Fruit fly (Drosophila melanogaster) whole organism, embryonic: Measurements from ENCODE around the gene CG9919.

ENCODE experiments used
- B-H1 ChIP-seq: fragments of 200-800 bp; sonication (Bioruptor generic); IDR thresholded peaks from 3 replicates; pipeline ENCODE4 v1.3.6; 2022; ENCODE audit warnings: missing biosample characterization, missing genetic modification characterization
- Bteb2 ChIP-seq: fragments of 200-800 bp; sonication (Bioruptor generic); optimal IDR thresholded peaks from 2 replicates; lab custom pipeline; 2016; ENCODE audit warnings: missing biosample characterization, missing genetic modification characterization
- CG10147 ChIP-seq: fragments of 200-800 bp; sonication (Bioruptor generic); optimal IDR thresholded peaks from 2 replicates; lab custom pipeline; 2019; ENCODE audit warnings: missing biosample characterization, mild to moderate bottlenecking, missing genetic modification characterization, moderate library complexity
- CG10462 ChIP-seq: fragments of 200-800 bp; sonication (Bioruptor generic); optimal IDR thresholded peaks from 2 replicates; lab custom pipeline; 2016; ENCODE audit warnings: missing biosample characterization, missing genetic modification characterization
- CG10565 ChIP-seq: fragments of 200-800 bp; sonication (Bioruptor generic); optimal IDR thresholded peaks from 3 replicates; lab custom pipeline; 2016; ENCODE audit warnings: missing biosample characterization, mild to moderate bottlenecking, missing genetic modification characterization
- CG11456 ChIP-seq: fragments of 200-800 bp; sonication (Bioruptor generic); IDR thresholded peaks from 3 replicates; pipeline ENCODE4 v1.3.6; 2022; ENCODE audit warnings: missing biosample characterization, missing genetic modification characterization
- CG11696 ChIP-seq: fragments of 200-800 bp; sonication (Bioruptor generic); IDR thresholded peaks from 2 replicates; pipeline ENCODE4 v1.3.6; 2022; ENCODE audit warnings: missing biosample characterization, missing genetic modification characterization
- CG12071 ChIP-seq: fragments of 200-800 bp; sonication (Bioruptor generic); optimal IDR thresholded peaks from 3 replicates; lab custom pipeline; 2018; ENCODE audit warnings: missing biosample characterization, mild to moderate bottlenecking, missing genetic modification characterization
- CG2199 ChIP-seq: fragments of 200-800 bp; sonication (Bioruptor generic); IDR thresholded peaks from 3 replicates; pipeline ENCODE4 v1.3.6; 2022; ENCODE audit warnings: missing biosample characterization, missing genetic modification characterization
- CG2889 ChIP-seq: fragments of 200-800 bp; sonication (Bioruptor generic); IDR thresholded peaks from 3 replicates; pipeline ENCODE4 v1.3.6; 2022; ENCODE audit warnings: missing biosample characterization, missing genetic modification characterization
- CG30431 ChIP-seq: fragments of 200-800 bp; sonication (Bioruptor generic); optimal IDR thresholded peaks from 2 replicates; lab custom pipeline; 2017; ENCODE audit warnings: missing biosample characterization, missing genetic modification characterization
- CG32772 ChIP-seq: fragments of 200-800 bp; sonication (Bioruptor generic); IDR thresholded peaks from 2 replicates; pipeline ENCODE4 v1.3.6; 2022; ENCODE audit warnings: missing biosample characterization, missing genetic modification characterization
- CG34376 ChIP-seq: fragments of 200-800 bp; sonication (Bioruptor generic); optimal IDR thresholded peaks from 2 replicates; lab custom pipeline; 2018; ENCODE audit warnings: missing biosample characterization, mild to moderate bottlenecking, missing genetic modification characterization
- CG6654 ChIP-seq: fragments of 200-800 bp; sonication (Bioruptor generic); optimal IDR thresholded peaks from 2 replicates; lab custom pipeline; 2017; ENCODE audit warnings: missing biosample characterization, mild to moderate bottlenecking, missing genetic modification characterization
- CG6689 ChIP-seq: fragments of 200-800 bp; sonication (Bioruptor generic); IDR thresholded peaks from 2 replicates; pipeline ENCODE4 v1.3.6; 2022; ENCODE audit warnings: missing biosample characterization, missing genetic modification characterization
- CG7745 ChIP-seq: fragments of 200-800 bp; sonication (Bioruptor generic); optimal IDR thresholded peaks from 2 replicates; lab custom pipeline; 2018; ENCODE audit warnings: missing biosample characterization, mild to moderate bottlenecking, missing genetic modification characterization, moderate library complexity
- CG9215 ChIP-seq: fragments of 200-800 bp; sonication (Bioruptor generic); IDR thresholded peaks from 2 replicates; pipeline ENCODE4 v1.3.6; 2022; ENCODE audit warnings: missing biosample characterization, missing genetic modification characterization
- Dad ChIP-seq: fragments of 200-800 bp; sonication (Bioruptor generic); optimal IDR thresholded peaks from 3 replicates; lab custom pipeline; 2016; ENCODE audit warnings: missing biosample characterization, missing genetic modification characterization
- Dip3 ChIP-seq: fragments of 200-800 bp; sonication (Bioruptor generic); optimal IDR thresholded peaks from 3 replicates; lab custom pipeline; 2016; ENCODE audit warnings: missing biosample characterization, missing genetic modification characterization
- Doc3 ChIP-seq: fragments of 200-800 bp; sonication (Bioruptor generic); IDR thresholded peaks from 3 replicates; pipeline ENCODE4 v1.3.6; 2022; ENCODE audit warnings: missing biosample characterization, missing genetic modification characterization; ENCODE audit not compliant: partially characterized antibody
- Ets65A ChIP-seq: fragments of 200-800 bp; sonication (Bioruptor generic); peaks from one replicate; lab custom pipeline; 2016; ENCODE audit warnings: missing biosample characterization, missing genetic modification characterization
- HmgZ ChIP-seq: fragments of 200-800 bp; sonication (Bioruptor generic); optimal IDR thresholded peaks from 2 replicates; lab custom pipeline; 2018; ENCODE audit warnings: missing biosample characterization, mild to moderate bottlenecking, missing genetic modification characterization
- Hmx ChIP-seq: fragments of 200-800 bp; sonication (Bioruptor generic); optimal IDR thresholded peaks from 2 replicates; lab custom pipeline; 2016; ENCODE audit warnings: missing biosample characterization, missing genetic modification characterization
- Hr3 ChIP-seq: fragments of 200-800 bp; sonication (Bioruptor generic); optimal IDR thresholded peaks from 3 replicates; lab custom pipeline; 2016; ENCODE audit warnings: missing biosample characterization, missing genetic modification characterization
- MBD-R2 ChIP-seq: fragments of 200-800 bp; sonication (Bioruptor generic); IDR thresholded peaks from 2 replicates; pipeline ENCODE4 v1.3.6; 2022; ENCODE audit warnings: missing biosample characterization, missing genetic modification characterization
- MESR4 ChIP-seq: fragments of 200-800 bp; sonication (Bioruptor generic); optimal IDR thresholded peaks from 2 replicates; lab custom pipeline; 2018; ENCODE audit warnings: missing biosample characterization, mild to moderate bottlenecking, missing genetic modification characterization, moderate library complexity
- Max ChIP-seq: fragments of 200-800 bp; sonication (Bioruptor generic); optimal IDR thresholded peaks from 2 replicates; lab custom pipeline; 2016; ENCODE audit warnings: missing biosample characterization, mild to moderate bottlenecking, missing genetic modification characterization
- Med ChIP-seq: fragments of 200-800 bp; sonication (Bioruptor generic); peaks from one replicate; lab custom pipeline; 2016; ENCODE audit warnings: missing biosample characterization, missing genetic modification characterization, mild to moderate bottlenecking, inconsistent platforms, moderate library complexity
- Opbp ChIP-seq: fragments of 200-800 bp; sonication (Bioruptor generic); IDR thresholded peaks from 3 replicates; pipeline ENCODE4 v1.3.6; 2022; ENCODE audit warnings: missing biosample characterization, missing genetic modification characterization; ENCODE audit not compliant: partially characterized antibody
- PHDP ChIP-seq: fragments of 200-800 bp; sonication (Bioruptor generic); optimal IDR thresholded peaks from 3 replicates; lab custom pipeline; 2018; ENCODE audit warnings: missing biosample characterization, mild to moderate bottlenecking, missing genetic modification characterization, moderate library complexity
- Ptx1 ChIP-seq: fragments of 200-800 bp; sonication (Bioruptor generic); IDR thresholded peaks from 2 replicates; pipeline ENCODE4 v1.3.6; 2022; ENCODE audit warnings: missing biosample characterization, missing genetic modification characterization
- Stat92E ChIP-seq, 3 experiments: fragments of >200 bp in 2 of 3; fragments of 200-800 bp in 1 of 3; sonication (Bioruptor generic) in 1 of 3; optimal IDR thresholded peaks; 2 replicates each; lab custom pipeline; 2017 to 2019; ENCODE audit warnings: missing biosample characterization in 3 of 3, missing genetic modification characterization in 3 of 3, mild to moderate bottlenecking in 1 of 3, moderate library complexity in 1 of 3
- YL-1 ChIP-seq: fragments of 200-800 bp; sonication (Bioruptor generic); optimal IDR thresholded peaks from 3 replicates; lab custom pipeline; 2017; ENCODE audit warnings: missing biosample characterization, mild to moderate bottlenecking, missing genetic modification characterization
- ab ChIP-seq: fragments of 200-800 bp; sonication (Bioruptor generic); optimal IDR thresholded peaks from 2 replicates; lab custom pipeline; 2016; ENCODE audit warnings: missing biosample characterization, missing genetic modification characterization
- aop ChIP-seq: fragments of 200-800 bp; sonication (Bioruptor generic); IDR thresholded peaks from 2 replicates; pipeline ENCODE4 v1.3.6; 2022; ENCODE audit warnings: missing biosample characterization, missing genetic modification characterization
- bigmax ChIP-seq: fragments of 200-800 bp; sonication (Bioruptor generic); optimal IDR thresholded peaks from 2 replicates; lab custom pipeline; 2018; ENCODE audit warnings: missing biosample characterization, mild to moderate bottlenecking, missing genetic modification characterization
- cg ChIP-seq: fragments of 200-800 bp; sonication (Bioruptor generic); optimal IDR thresholded peaks from 3 replicates; lab custom pipeline; 2019; ENCODE audit warnings: missing biosample characterization, mild to moderate bottlenecking, missing genetic modification characterization, moderate library complexity
- dm ChIP-seq: fragments of 200-800 bp; sonication (Bioruptor generic); optimal IDR thresholded peaks from 3 replicates; lab custom pipeline; 2016; ENCODE audit warnings: missing biosample characterization, missing genetic modification characterization
- gt ChIP-seq: fragments of 200-800 bp; sonication (Bioruptor generic); IDR thresholded peaks from 2 replicates; pipeline ENCODE4 v1.3.6; 2022; ENCODE audit warnings: missing biosample characterization, missing genetic modification characterization
- hbn ChIP-seq: fragments of 200-800 bp; sonication (Bioruptor generic); IDR thresholded peaks from 2 replicates; pipeline ENCODE4 v1.3.6; 2022; ENCODE audit warnings: missing biosample characterization, missing genetic modification characterization; ENCODE audit not compliant: partially characterized antibody
- kah ChIP-seq: fragments of 200-800 bp; sonication (Bioruptor generic); optimal IDR thresholded peaks from 2 replicates; lab custom pipeline; 2018; ENCODE audit warnings: missing biosample characterization, mild to moderate bottlenecking, missing genetic modification characterization
- ken ChIP-seq: fragments of 200-800 bp; sonication (Bioruptor generic); IDR thresholded peaks from 3 replicates; pipeline ENCODE4 v1.3.6; 2022; ENCODE audit warnings: missing biosample characterization, missing genetic modification characterization
- lmd ChIP-seq: fragments of 200-800 bp; sonication (Bioruptor generic); IDR thresholded peaks from 2 replicates; pipeline ENCODE4 v1.3.6; 2022; ENCODE audit warnings: missing biosample characterization, missing genetic modification characterization
- nerfin-2 ChIP-seq: fragments of 200-800 bp; sonication (Bioruptor generic); IDR thresholded peaks from 2 replicates; pipeline ENCODE4 v1.3.6; 2022; ENCODE audit warnings: missing biosample characterization, missing genetic modification characterization; ENCODE audit not compliant: partially characterized antibody
- nmo ChIP-seq: fragments of 200-800 bp; sonication (Bioruptor generic); optimal IDR thresholded peaks from 2 replicates; lab custom pipeline; 2018; ENCODE audit warnings: missing biosample characterization, mild to moderate bottlenecking, missing genetic modification characterization, moderate library complexity
- otp ChIP-seq: fragments of 200-800 bp; sonication (Bioruptor generic); IDR thresholded peaks from 3 replicates; pipeline ENCODE4, ENCODE4 v1.3.6; 2022; ENCODE audit warnings: missing biosample characterization, missing genetic modification characterization
- pita ChIP-seq: fragments of 200-800 bp; sonication (Bioruptor generic); optimal IDR thresholded peaks from 2 replicates; lab custom pipeline; 2017; ENCODE audit warnings: missing biosample characterization, mild to moderate bottlenecking, missing genetic modification characterization
- prd ChIP-seq, 3 experiments: fragments of >200 bp in 2 of 3; fragments of 200-800 bp in 1 of 3; sonication (Bioruptor generic) in 1 of 3; optimal IDR thresholded peaks in 2 of 3; IDR thresholded peaks in 1 of 3; 2 replicates in 2 of 3; 3 replicates in 1 of 3; pipeline versions ENCODE4 v1.3.6 to Lab custom; 2017 to 2022; ENCODE audit warnings: missing biosample characterization in 1 of 3, missing genetic modification characterization in 1 of 3
- psq ChIP-seq: fragments of 200-800 bp; sonication (Bioruptor generic); optimal IDR thresholded peaks from 2 replicates; lab custom pipeline; 2017; ENCODE audit warnings: missing biosample characterization, missing genetic modification characterization
- stc ChIP-seq: fragments of 200-800 bp; sonication (Bioruptor generic); IDR thresholded peaks from 2 replicates; pipeline ENCODE4 v1.3.6; 2022; ENCODE audit warnings: missing biosample characterization, missing genetic modification characterization
- trh ChIP-seq: fragments of 200-800 bp; sonication (Bioruptor generic); optimal IDR thresholded peaks from 2 replicates; lab custom pipeline; 2016; ENCODE audit warnings: missing biosample characterization, missing genetic modification characterization
- wdn ChIP-seq: fragments of 200-800 bp; sonication (Bioruptor generic); IDR thresholded peaks from 2 replicates; pipeline ENCODE4 v1.3.6; 2022; ENCODE audit warnings: missing biosample characterization, missing genetic modification characterization

CG9919 gene

DNA sequence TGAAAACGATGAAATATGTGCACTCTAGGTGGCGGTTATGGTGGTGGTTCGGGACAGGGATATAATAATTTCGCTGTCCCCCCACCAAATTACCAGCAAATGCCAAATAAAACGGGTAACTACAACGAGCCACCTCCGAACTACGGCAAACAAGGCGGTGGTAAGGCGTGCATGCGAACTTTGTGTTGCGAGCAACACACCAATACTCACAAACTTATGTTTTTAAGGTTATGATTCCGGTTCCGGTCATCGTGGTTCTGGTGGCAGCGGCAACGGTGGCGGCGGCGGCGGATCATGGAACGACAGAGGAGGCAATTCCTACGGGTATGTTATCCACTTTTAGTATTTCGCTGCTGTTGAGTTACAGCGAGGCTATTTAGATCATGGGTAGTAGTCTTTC is 41.6 kb downstream of the CG9919 start:
- no peak for TF ChIP-seq CG6689 (GFP tag; lab: Robert Waterston, UW)
- TF ChIP-seq YL-1 (GFP tag; lab: Kevin White, UChicago) = peak; percentile 48
- no peak for TF ChIP-seq Doc3
- peak; percentile 57 for TF ChIP-seq MESR4
- TF ChIP-seq Ets65A (GFP tag; lab: Kevin White, UChicago) = peak; percentile 17
- TF ChIP-seq nmo (GFP tag; lab: Kevin White, UChicago) = no peak
- no peak for TF ChIP-seq CG10147 (GFP tag; lab: Kevin White, UChicago)
- TF ChIP-seq cg (GFP tag; lab: Kevin White, UChicago) = peak; percentile 41
- TF ChIP-seq Stat92E (GFP tag; optimal IDR thresholded peaks at IDR 0.05; lab: Kevin White, UChicago) = no peak
- peak; percentile 42 for TF ChIP-seq dm (GFP tag; lab: Kevin White, UChicago)
- no peak for TF ChIP-seq Dip3
- TF ChIP-seq CG11696 (GFP tag; lab: Robert Waterston, UW) = no peak
- TF ChIP-seq stc (GFP tag; lab: Robert Waterston, UW) = no peak
- no peak for TF ChIP-seq CG11456 (GFP tag; lab: Robert Waterston, UW)
- TF ChIP-seq gt (GFP tag; lab: Robert Waterston, UW) = no peak
- no peak for TF ChIP-seq MBD-R2 (GFP tag; lab: Robert Waterston, UW)
- TF ChIP-seq bigmax (GFP tag; lab: Kevin White, UChicago) = peak; percentile 92
- no peak for TF ChIP-seq hbn (GFP tag; lab: Robert Waterston, UW)
- no peak for TF ChIP-seq trh (GFP tag; lab: Kevin White, UChicago)
- TF ChIP-seq Dad (GFP tag; lab: Kevin White, UChicago) = no peak
- no peak for TF ChIP-seq CG2199 (GFP tag; lab: Robert Waterston, UW)
- peak; percentile 16 for TF ChIP-seq Med
- no peak for TF ChIP-seq PHDP (tag; lab: Kevin White, UChicago)
- no peak for TF ChIP-seq prd (optimal IDR thresholded peaks at IDR 0.05; lab: Kevin White, UChicago)
- TF ChIP-seq prd (GFP tag; IDR thresholded peaks at IDR 0.05; lab: Robert Waterston, UW) = no peak
- no peak for TF ChIP-seq CG30431
- TF ChIP-seq CG10565 = no peak
- no peak for TF ChIP-seq wdn (GFP tag; lab: Robert Waterston, UW)
- TF ChIP-seq CG9215 (GFP tag; lab: Robert Waterston, UW) = no peak
- TF ChIP-seq lmd (GFP tag; lab: Robert Waterston, UW) = no peak
- TF ChIP-seq Max (GFP tag; lab: Kevin White, UChicago) = no peak

dm6 chrX:16288492-16288964 is 42.0 kb downstream of the CG9919 start, which contains the start of the genes CG32576 and caz:
Gene CG32576, minus strand, starts transcription at chrX:16288533.
Gene caz, plus strand, starts transcription at chrX:16288810.
- TF ChIP-seq Hmx (no peak), CG32772 (no peak), HmgZ (peak; percentile 13), CG10462 (GFP tag; lab: Kevin White, UChicago) (no peak), CG7745 (tag; lab: Kevin White, UChicago) (no peak), CG2889 (GFP tag; lab: Robert Waterston, UW) (no peak), CG6654 (GFP tag; lab: Kevin White, UChicago) (no peak), psq (GFP tag; lab: Kevin White, UChicago) (no peak), CG34376 (GFP tag; lab: Kevin White, UChicago) (peak; percentile 16), B-H1 (GFP tag; lab: Robert Waterston, UW) (no peak), Hr3 (peak; percentile 37), Opbp (no peak), CG12071 (GFP tag; lab: Kevin White, UChicago) (no peak), ken (GFP tag; lab: Robert Waterston, UW) (0 out of 3 replicates have a peak, but pooled peaks have one; percentile 34), kah (no peak), pita (GFP tag; lab: Kevin White, UChicago) (no peak), otp (GFP tag; lab: Robert Waterston, UW) (no peak), nerfin-2 (GFP tag; lab: Robert Waterston, UW) (no peak), aop (GFP tag; lab: Robert Waterston, UW) (no peak), Bteb2 (GFP tag; lab: Kevin White, UChicago) (no peak), Ptx1 (GFP tag; lab: Robert Waterston, UW) (no peak), ab (GFP tag; lab: Kevin White, UChicago) (no peak)
